Worm (Caenorhabditis elegans): ENCODE data around the gene srd-55.

DNA sequence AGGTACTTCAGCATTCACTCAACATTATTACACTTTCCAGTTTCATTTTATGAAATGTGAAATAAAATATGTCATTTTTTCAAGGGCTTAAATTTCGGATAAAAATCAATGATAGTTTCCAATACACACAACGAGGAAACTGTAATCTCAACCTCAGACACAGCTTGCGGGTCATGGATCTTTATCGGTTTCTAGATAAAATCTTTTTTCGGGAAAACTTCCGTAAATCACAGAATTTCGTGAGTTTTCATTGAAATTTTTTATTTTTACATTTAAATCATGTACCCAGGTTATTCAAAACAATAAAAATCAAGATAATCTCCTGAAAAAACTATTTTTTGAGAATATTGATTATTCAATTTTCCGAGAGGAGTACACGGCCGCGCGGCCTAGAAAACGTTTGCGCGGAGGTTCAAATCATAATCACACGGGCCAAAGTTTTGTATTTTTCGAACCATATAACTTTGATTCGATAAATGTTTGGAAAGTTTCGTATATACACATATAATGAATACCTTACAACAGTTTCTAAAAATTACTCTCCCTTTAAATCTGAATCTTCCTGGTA, 10.9 kb upstream of the srd-55 start:
- TF ChIP-seq crh-2 (tag; optimal IDR thresholded peaks at IDR 0.05) (no peak), unc-39 (tag; optimal IDR thresholded peaks at IDR 0.05) (no peak), fos-1 (tag; optimal IDR thresholded peaks at IDR 0.05) (no peak), nhr-11 (tag; optimal IDR thresholded peaks at IDR 0.05) (no peak), nhr-237 (tag; optimal IDR thresholded peaks at IDR 0.05) (no peak), zag-1 (tag; optimal IDR thresholded peaks at IDR 0.05) (no peak), skn-1 (tag; optimal IDR thresholded peaks at IDR 0.05) (no peak), unc-55 (GFP tag; optimal IDR thresholded peaks at IDR 0.05) (no peak)

All from whole organism, L2 larva.